Worm (Caenorhabditis elegans): ENCODE results near the gene F16B4.2.

Gene F16B4.2

DNA sequence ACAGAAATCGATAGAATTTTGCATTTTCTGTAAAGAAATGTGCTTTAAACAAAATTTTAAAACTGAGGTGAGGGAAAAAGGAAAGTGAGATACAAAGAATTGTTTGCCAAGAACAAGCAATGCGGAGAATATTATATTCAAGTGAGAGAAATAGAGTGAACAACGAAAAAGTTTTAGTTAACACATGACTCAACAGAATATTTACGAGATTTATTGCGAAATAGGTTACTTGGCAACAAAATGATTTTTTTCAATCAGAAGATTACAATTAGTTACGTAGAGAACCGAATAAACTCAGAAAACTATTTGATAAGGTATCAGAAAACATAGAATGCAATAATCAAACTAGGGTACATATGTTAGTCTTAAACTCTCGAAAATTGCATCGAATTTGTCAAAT lies 20.7 kb downstream of the F16B4.2 start, which contains the start of gene nhr-117:
Gene nhr-117, minus strand, starts transcription at position 27 of the 400 bp plus-strand sequence.
- TF ChIP-seq elt-1 (tag; optimal IDR thresholded peaks at IDR 0.05) (no peak), pha-4 (tag; optimal IDR thresholded peaks at IDR 0.05) (peak; percentile 82), fkh-2 (tag; optimal IDR thresholded peaks at IDR 0.05) (no peak), elt-2 (tag; optimal IDR thresholded peaks at IDR 0.05) (peak; percentile 43), ZK546.5 (tag; optimal IDR thresholded peaks at IDR 0.05) (peak; percentile 2), nhr-12 (tag; optimal IDR thresholded peaks at IDR 0.05) (no peak)

DNA sequence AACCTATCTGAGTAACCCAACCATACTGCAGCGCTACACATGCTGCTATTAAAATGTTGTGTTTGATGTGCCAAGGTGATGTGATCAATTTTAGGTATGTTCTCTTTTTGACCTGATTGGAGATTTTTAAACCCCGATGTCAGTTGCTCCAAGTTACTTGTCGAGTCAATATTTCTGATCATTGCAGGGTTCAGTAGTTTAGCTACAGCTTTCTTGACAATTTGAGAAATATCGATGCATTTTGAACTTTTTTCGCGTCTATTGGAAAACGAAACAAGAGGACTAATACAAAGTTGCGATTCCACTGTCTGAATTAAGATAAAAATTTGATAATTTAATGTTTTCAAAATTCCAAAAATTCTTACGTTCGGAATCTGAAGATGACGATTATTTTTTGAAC lies 22.6 kb downstream of the F16B4.2 start:
- TF ChIP-seq nhr-77 (tag; optimal IDR thresholded peaks at IDR 0.05) (no peak), ZK546.5 (tag; optimal IDR thresholded peaks at IDR 0.05) (peak; percentile 31), fkh-10 (GFP tag; optimal IDR thresholded peaks at IDR 0.05) (no peak), elt-2 (tag; optimal IDR thresholded peaks at IDR 0.05) (no peak), ceh-9 (tag; optimal IDR thresholded peaks at IDR 0.05) (no peak), nfya-1 (tag; optimal IDR thresholded peaks at IDR 0.05; ENCODE audit: insufficient read depth) (no peak), elt-1 (tag; optimal IDR thresholded peaks at IDR 0.05) (no peak)

DNA sequence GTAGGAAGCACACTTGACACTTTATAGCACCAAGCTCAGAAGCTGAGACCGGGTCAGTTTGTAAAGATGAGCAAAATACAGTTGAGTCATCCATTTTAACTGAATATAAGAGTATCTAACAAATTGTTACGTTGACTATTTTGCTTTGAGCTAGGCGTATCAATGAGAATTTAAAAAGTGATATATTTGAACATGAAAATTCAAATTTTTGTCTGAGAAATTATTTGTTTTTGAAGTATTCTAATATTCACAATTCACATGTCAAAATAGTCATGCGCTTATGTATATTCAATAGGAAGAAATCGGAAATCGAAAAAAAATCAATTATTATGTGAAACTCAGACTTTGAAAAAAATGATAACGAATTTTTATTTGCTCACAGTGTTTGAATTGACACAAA lies 23.5 kb downstream of the F16B4.2 start, which contains the start of gene nhr-110:
Gene nhr-110, minus strand, starts transcription at position 101 of the 400 bp plus-strand sequence.
- TF ChIP-seq ceh-82 (tag; optimal IDR thresholded peaks at IDR 0.05) = no peak
- TF ChIP-seq ztf-4 (tag; optimal IDR thresholded peaks at IDR 0.05) = no peak
- TF ChIP-seq aly-2 (tag; optimal IDR thresholded peaks at IDR 0.05) = no peak
- TF ChIP-seq snpc-4 (tag; optimal IDR thresholded peaks at IDR 0.05) = no peak
- TF ChIP-seq mdl-1 (tag; optimal IDR thresholded peaks at IDR 0.05) = no peak
- no peak for TF ChIP-seq sea-2 (GFP tag; optimal IDR thresholded peaks at IDR 0.05)
- no peak for TF ChIP-seq nfya-1 (tag; optimal IDR thresholded peaks at IDR 0.05; ENCODE audit: insufficient read depth)
- TF ChIP-seq nhr-67 (tag; optimal IDR thresholded peaks at IDR 0.05) = no peak
- no peak for TF ChIP-seq pqm-1 (tag; optimal IDR thresholded peaks at IDR 0.05)
- no peak for TF ChIP-seq egl-5 (tag; optimal IDR thresholded peaks at IDR 0.05)
- TF ChIP-seq eor-1 (tag; optimal IDR thresholded peaks at IDR 0.05) = no peak
- no peak for TF ChIP-seq elt-1 (tag; optimal IDR thresholded peaks at IDR 0.05)
- TF ChIP-seq ZK546.5 (tag; optimal IDR thresholded peaks at IDR 0.05) = peak; percentile 35
- no peak for TF ChIP-seq nhr-23 (tag; optimal IDR thresholded peaks at IDR 0.05)
- no peak for TF ChIP-seq nhr-11 (tag; optimal IDR thresholded peaks at IDR 0.05)
- TF ChIP-seq pha-4 (tag; optimal IDR thresholded peaks at IDR 0.05) = peak; percentile 11
- TF ChIP-seq elt-3 (tag; optimal IDR thresholded peaks at IDR 0.05) = no peak

DNA sequence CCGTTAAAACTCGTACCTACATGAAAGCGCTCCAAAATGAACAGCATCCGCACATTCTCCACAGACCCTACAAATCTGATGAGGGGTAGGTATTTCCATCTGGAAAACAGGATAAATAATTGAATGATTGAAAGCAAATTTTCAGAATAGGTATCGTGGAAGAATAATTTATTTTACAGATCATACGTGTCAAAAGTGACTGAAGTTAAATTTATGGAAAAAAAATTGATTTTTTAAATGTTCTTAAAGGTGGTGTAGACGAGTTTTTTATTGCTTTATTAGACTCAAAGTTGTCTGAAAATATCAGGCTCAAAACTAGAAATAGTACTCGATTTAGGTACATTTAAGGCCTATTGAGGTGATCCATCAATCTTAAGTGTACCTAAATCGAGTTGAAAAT lies 25.9 kb downstream of the F16B4.2 start, which contains the start of gene nhr-237:
Gene nhr-237, minus strand, starts transcription at position 101 of the 400 bp plus-strand sequence.
- TF ChIP-seq ZK546.5 (tag; optimal IDR thresholded peaks at IDR 0.05) (peak; percentile 31), ceh-16 (tag; optimal IDR thresholded peaks at IDR 0.05) (no peak), nhr-237 (tag; optimal IDR thresholded peaks at IDR 0.05) (no peak), elt-1 (tag; optimal IDR thresholded peaks at IDR 0.05) (no peak), ama-1 (optimal IDR thresholded peaks at IDR 0.05) (no peak), daf-12 (tag; optimal IDR thresholded peaks at IDR 0.05) (no peak)

DNA sequence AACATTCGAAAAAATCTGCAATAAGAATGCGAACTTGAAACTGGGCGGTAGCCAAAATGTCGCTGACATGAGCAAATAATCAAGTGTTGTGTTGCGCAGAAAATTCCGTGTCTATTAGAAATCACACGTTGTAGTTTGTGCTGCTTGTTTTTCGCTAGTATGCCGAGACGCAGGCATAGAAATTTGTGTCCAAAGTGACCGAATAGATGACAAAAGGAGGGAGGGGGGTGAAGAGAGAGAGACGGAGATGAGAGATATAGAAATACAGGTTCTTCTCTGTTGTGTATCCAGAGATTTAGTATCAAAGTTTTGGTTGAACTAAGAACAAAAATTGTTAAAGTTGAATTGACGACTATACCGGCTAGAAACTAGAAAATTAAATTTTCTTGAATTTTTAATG lies 26.4 kb downstream of the F16B4.2 start:
- TF ChIP-seq elt-3 (tag; optimal IDR thresholded peaks at IDR 0.05) (no peak), hmg-11 (tag; optimal IDR thresholded peaks at IDR 0.05) (no peak), nhr-76 (tag; optimal IDR thresholded peaks at IDR 0.05) (no peak), egl-5 (tag; optimal IDR thresholded peaks at IDR 0.05) (no peak), nhr-237 (tag; optimal IDR thresholded peaks at IDR 0.05) (no peak), daf-12 (tag; optimal IDR thresholded peaks at IDR 0.05) (no peak), elt-2 (tag; optimal IDR thresholded peaks at IDR 0.05) (no peak), tbx-2 (tag; optimal IDR thresholded peaks at IDR 0.05) (no peak), skn-1 (tag; optimal IDR thresholded peaks at IDR 0.05) (peak; percentile 39), egl-27 (tag; optimal IDR thresholded peaks at IDR 0.05) (no peak), ceh-82 (tag; optimal IDR thresholded peaks at IDR 0.05) (no peak), nhr-43 (tag; optimal IDR thresholded peaks at IDR 0.05; ENCODE audit: poor library complexity, severe bottlenecking) (peak; percentile 78), ZK546.5 (tag; optimal IDR thresholded peaks at IDR 0.05) (no peak), nhr-25 (tag; optimal IDR thresholded peaks at IDR 0.05) (peak; percentile 57), pha-4 (tag; optimal IDR thresholded peaks at IDR 0.05) (peak; percentile 54), ceh-16 (tag; optimal IDR thresholded peaks at IDR 0.05) (no peak), nfya-1 (tag; optimal IDR thresholded peaks at IDR 0.05; ENCODE audit: insufficient read depth) (peak; percentile 18), pqm-1 (tag; optimal IDR thresholded peaks at IDR 0.05) (no peak), snpc-4 (tag; optimal IDR thresholded peaks at IDR 0.05) (no peak), aly-2 (tag; optimal IDR thresholded peaks at IDR 0.05) (no peak), eor-1 (tag; optimal IDR thresholded peaks at IDR 0.05) (no peak), lin-15B (tag; optimal IDR thresholded peaks at IDR 0.05) (no peak), fkh-10 (GFP tag; optimal IDR thresholded peaks at IDR 0.05) (no peak), jun-1 (tag; optimal IDR thresholded peaks at IDR 0.05) (no peak), ceh-28 (tag; optimal IDR thresholded peaks at IDR 0.05) (no peak), ztf-11 (tag; optimal IDR thresholded peaks at IDR 0.05) (no peak), nhr-11 (tag; optimal IDR thresholded peaks at IDR 0.05) (no peak), sea-2 (GFP tag; optimal IDR thresholded peaks at IDR 0.05) (no peak), ztf-4 (tag; optimal IDR thresholded peaks at IDR 0.05) (no peak), mdl-1 (tag; optimal IDR thresholded peaks at IDR 0.05) (no peak), ama-1 (optimal IDR thresholded peaks at IDR 0.05) (no peak), fos-1 (tag; optimal IDR thresholded peaks at IDR 0.05) (no peak), zag-1 (tag; optimal IDR thresholded peaks at IDR 0.05) (no peak), nhr-67 (tag; optimal IDR thresholded peaks at IDR 0.05) (no peak), R02D3.7 (tag; optimal IDR thresholded peaks at IDR 0.05) (no peak), fkh-2 (tag; optimal IDR thresholded peaks at IDR 0.05) (no peak)

Data from whole organism, L3 larva.